Fruit fly (Drosophila melanogaster): ENCODE results near the gene CG42835.

CG42835 gene

DNA sequence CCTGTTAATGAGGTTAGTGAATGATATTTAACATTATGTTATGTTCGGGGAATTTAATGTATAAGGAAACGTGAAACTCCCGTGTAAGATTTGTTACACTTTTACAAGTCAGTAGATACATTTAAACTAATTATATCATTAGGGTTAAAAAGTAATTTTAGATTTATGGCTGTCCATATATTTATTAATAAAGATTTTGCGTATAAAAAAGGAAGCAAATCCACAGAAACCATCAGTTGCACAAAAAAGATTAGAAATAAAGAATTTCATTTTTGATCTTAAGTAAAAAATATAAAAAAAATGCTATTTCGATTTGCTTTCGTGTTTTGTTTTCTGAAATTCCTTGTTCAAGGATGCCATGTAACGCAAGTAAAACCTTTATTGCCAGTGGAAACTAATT lies at the start of gene CG42835:
Gene CG42835, plus strand, starts transcription at position 301 of the 400 bp plus-strand sequence.
- no peak for TF ChIP-seq noc (tag; optimal IDR thresholded peaks at IDR 0.05)

DNA sequence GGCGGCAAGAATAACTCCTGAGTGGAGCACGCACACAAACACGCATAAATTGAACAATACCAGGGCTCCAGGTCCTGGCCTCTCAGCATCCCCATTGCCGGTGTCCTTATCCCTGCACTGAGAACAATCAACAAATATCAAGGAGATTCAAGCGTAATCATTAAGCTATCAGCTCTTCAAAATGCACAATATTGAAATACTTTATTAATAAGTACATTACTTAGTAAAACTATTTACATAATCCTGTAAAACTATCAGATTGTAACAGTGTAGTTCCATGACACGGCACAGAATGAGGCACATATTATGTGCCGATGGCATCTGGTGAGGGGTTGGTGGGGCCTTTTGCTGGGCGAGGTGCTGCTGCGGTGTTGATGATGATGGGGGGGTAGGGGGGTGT lies 49.3 kb upstream of the CG42835 start:
- TF ChIP-seq noc (tag; optimal IDR thresholded peaks at IDR 0.05) = no peak

DNA sequence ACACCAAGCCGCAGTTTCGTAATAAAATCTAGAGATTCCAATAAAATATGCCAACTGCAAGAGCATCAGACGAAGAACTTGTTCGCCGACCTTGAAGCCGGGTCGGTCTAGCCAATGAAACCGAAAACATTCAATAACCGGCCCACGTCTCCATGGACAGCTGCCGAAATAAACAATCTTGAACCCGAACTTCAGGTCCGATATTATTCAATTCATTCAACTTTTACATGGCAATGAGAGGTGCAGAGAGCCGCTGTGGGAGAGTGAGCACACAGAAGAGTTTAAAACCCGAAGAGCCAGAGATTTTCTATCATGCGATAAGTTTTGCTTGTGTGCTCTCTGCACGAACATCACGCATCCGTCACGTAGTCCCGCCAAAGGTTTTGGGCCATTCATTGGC lies 42.9 kb upstream of the CG42835 start:
- no peak for TF ChIP-seq noc (tag; optimal IDR thresholded peaks at IDR 0.05)

DNA sequence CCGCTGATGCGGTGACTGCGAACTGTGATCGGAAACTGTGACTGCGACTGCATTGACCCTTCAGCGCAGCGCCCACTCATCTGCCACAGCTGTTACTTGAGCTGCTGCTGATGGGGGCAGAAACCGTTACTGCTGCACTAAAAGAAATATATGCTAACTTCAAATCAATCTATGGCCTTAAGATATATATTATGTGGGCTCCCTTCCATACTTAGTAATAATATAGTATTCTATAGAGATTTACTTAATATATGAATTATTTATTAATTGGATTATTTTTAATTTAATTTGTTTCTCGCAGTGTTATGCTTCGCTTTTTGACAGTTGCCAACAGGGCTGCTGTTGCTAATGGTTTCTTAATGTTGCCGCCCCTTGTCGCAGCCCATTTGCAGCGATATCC lies 41.4 kb upstream of the CG42835 start:
- no peak for TF ChIP-seq noc (tag; optimal IDR thresholded peaks at IDR 0.05)

DNA sequence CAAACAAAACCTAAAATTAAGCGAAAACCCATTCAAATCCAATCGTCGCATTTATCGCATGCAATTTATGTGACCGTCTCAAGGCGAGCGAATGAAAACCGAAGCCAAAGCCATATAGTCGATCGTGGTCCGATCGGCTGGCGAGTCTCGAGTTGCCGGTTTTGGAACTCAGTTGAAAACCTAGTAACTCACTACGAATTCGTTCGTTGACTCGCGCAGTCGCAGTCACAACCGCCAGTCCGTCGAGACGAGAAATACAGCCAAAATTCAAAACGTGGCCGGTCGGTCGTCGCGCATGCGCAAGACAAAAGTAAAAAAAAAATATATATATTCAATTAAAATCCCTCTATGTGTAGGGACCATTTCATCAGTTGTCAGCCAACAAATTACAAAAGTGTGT lies 40.7 kb upstream of the CG42835 start, which contains the start of gene lute:
Gene lute, plus strand, starts transcription at position 203 of the 400 bp plus-strand sequence.
- TF ChIP-seq noc (tag; optimal IDR thresholded peaks at IDR 0.05) = no peak

DNA sequence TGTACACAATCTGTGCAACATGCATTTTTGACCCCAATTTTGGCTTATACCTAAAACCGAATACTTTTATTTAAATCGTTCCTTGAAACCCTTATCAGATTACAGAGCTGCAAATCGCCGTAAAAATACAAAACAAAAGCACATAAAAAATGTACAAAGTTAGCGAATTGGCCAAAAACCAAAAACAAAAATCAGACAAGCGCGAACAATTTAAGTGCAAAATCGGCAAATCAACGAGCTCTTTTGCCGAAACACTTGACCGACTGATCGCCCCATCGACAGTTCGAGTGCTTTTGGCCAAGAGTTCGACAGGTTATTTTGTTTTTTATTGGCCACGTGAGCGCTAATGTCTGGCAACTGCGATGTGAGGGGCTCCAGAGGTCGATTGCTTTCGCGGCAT lies 38.5 kb upstream of the CG42835 start:
- no peak for TF ChIP-seq noc (tag; optimal IDR thresholded peaks at IDR 0.05)

DNA sequence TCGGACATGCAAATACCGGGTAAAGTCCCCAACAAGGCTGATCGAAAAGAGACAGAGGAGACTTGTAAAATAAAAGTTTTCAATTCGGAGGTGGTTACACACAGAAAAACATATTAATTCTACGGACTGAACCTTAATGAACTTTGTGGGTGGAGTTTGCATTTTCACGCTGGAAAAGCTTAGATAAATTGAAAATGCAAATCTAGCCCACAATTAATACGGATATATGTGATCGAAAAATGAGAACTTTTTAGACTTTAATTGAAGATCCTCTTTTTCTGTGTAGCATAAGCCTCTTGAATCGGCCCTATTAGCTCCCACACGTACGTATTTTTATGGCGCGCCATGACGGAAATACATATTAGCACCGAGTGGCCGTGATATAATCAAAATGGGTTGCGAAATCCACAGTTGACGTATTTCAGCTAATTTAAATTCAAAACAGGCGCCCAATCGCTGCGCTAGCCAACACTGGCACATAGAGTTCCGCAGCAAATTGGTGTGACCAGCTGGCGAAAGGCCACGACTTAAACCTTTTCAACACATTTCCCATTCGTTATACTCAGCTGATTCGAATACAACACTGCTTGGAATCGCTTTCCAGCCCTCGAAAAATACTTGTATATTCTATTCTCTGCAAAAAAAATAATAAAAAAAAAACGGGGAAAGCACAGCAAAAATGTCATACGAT lies 35.0 kb upstream of the CG42835 start:
- no peak for TF ChIP-seq noc (tag; optimal IDR thresholded peaks at IDR 0.05)

DNA sequence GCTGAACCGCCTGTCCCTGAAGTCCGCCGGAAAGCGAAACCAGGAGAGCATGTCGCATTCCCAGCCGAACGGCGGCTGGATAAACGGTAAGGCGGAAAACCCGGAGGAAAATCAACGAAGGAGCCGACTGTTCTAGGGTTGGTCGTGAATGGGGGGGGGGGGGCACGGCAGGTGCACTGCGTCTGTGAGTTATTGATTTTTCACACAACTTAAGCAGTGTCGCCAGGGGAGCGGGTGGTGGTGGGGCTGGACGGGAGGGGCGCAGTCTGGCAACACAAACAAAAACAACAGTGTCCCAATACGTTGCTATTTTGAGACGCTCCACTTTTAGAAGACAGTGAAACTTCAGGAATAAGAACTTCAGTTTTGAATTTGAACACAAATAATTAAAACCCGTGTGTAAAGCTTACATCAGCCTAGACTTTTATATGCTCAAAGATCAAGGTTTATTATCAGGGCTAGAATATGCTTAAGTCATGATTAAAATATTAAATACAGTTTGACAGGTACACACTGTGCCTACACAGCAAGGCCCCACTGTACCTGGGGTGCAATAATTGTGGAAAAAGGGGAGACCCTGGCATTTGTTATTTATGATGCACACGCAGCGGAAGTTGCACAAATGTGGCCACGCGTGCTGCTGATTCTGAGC lies 34.1 kb upstream of the CG42835 start:
- peak; percentile 32 for TF ChIP-seq noc (tag; optimal IDR thresholded peaks at IDR 0.05)

DNA sequence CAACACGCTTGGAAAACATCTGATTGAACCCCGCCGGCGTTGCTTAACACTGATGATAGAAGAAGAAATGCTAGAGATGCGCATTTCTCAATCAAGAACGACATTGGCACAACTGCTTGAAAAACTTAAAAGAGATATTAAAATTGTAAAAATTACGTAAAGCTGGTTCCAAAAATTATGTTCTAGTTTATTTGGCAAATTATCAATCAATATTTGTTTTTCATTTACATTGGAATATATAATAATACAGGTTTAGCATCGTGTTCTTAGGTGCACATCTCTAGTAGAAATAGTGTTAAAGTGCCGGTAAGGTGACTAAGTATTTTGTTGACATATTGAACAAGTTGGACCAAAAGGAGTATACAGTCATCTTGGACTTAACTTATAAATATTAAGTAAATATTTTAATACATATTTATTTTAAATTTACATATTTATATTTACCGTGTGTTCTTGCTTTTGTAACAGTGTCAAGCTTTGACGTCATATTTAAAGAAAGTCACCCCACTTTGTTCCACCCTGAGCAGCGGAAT lies 29.1 kb upstream of the CG42835 start, which contains the start of the genes Brf and sds22:
Gene Brf, minus strand, starts transcription at position 25 of the 533 bp plus-strand sequence.
Gene sds22, plus strand, starts transcription at position 282 of the 533 bp plus-strand sequence.
- TF ChIP-seq noc (tag; optimal IDR thresholded peaks at IDR 0.05) = peak; percentile 97

DNA sequence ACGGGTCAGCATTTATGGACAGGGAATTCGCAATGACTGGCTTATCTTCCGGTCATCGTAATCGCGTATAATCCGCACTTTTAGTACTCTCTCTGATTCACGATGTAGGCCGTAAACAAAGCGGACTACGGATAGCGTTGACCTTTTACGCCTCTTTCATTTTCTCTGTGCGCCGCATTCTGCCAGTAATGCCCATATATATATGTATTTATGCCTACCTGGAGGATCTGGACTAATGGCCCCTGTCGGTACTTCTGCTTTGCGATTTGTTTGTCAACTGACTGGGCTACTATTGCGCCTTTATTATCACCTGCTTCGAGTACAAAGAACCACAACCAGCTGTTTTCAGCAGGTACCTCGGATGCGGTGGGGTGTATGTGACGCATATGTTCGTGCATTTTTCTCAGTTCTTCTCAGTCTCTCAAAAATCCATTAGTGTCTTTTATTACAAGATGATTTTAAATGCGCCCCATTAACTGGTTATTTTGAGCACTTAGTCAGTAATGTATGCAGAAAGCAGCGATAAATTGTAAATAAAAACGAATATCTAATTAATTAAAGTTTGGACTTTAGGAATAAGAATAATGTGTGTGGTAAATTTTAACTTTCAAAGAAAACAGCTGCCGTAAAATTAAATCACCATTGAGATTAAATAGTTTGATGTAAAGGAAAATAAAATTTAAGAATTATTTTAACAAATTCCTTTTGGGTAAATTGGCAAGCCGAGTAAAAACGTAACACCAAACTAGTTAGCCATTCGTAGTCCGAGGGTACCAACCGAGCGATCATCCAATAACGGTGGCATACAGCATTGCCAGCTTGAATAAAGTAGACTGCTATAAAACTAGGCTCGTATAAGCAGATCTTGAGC lies 25.9 kb upstream of the CG42835 start, which contains the start of gene CREG:
Gene CREG, minus strand, starts transcription at position 323 of the 871 bp plus-strand sequence.
- peak; percentile 69 for TF ChIP-seq noc (tag; optimal IDR thresholded peaks at IDR 0.05)

DNA sequence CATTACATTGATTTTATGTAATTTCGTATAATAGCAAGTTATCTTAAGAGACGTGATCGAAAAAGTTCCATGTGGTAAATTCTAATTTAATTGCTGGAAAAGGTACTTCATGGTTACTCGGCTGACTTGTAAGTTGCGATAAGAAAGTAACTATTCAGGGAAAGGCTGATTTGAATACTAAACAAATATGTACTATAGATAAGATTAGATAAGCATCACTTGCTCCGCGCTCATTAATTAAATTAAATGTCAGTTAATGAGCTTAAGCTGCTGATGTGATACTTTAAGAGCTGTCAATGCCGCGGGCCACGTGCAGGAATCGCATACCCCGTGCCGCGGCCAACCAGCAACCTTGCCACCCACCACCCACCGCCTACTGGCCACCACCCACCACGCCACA lies 20.3 kb upstream of the CG42835 start:
- no peak for TF ChIP-seq noc (tag; optimal IDR thresholded peaks at IDR 0.05)

DNA sequence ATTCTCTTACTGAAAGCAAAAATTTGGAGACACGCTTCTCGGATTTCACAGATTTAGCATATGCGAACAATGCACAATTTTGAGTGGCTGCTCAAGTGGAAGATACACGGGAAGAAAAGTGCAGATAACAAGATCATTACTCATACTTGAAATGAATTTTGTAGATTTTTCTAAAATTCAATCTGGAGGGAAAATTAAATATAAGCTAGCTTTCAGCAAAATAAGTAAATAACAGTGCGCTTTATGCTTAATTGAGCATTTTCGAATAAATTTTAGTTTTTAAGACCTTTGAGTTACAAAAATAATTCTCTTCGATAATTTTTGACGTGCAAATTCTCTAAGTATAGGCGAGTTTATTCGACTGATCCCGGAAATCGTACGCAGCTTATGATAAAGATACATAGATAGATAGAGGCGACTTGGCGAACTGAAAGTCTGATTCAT lies 19.7 kb upstream of the CG42835 start:
- TF ChIP-seq noc (tag; optimal IDR thresholded peaks at IDR 0.05) = no peak

DNA sequence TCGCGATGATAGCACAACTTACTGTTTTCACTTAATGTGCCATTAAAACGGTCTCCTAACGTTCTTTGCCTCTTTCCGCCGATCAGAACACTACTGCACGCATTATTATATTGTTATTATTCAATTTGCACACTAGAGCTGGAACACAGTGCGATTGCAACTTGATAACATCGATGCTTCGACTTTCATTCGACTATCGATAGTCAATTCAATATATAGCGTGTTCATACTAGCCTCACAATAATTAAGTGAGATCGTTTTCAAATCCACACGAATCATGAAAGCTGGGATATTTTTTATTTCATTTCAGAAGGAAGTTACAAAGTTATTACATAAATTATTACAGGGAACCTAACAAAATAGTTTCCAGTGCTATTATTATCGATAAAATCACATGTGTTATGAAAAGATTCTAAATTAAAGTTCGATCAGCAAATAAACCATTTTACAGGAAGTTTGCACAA lies 19.1 kb upstream of the CG42835 start:
- no peak for TF ChIP-seq noc (tag; optimal IDR thresholded peaks at IDR 0.05)

DNA sequence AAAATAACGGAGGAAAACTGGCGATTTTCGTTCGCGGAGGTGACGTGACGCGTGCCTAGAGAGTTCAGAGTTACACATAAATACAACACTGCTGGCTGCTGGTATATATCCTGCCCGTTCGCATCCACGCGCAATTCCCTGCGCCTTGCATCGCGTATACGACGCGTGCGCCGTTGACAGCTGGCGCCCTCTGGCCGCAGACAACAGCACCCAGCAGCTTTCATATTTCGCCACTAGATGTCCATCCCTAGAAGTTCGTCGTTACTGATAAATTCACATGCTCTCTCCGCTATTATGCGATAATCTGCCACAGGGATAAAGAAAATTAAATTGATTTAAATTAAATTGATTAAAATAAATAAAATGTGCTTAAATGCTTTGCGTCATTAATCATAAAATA lies 18.0 kb upstream of the CG42835 start, which contains the start of gene Sur-8:
Gene Sur-8, minus strand, starts transcription at position 82 of the 400 bp plus-strand sequence.
- no peak for TF ChIP-seq noc (tag; optimal IDR thresholded peaks at IDR 0.05)

DNA sequence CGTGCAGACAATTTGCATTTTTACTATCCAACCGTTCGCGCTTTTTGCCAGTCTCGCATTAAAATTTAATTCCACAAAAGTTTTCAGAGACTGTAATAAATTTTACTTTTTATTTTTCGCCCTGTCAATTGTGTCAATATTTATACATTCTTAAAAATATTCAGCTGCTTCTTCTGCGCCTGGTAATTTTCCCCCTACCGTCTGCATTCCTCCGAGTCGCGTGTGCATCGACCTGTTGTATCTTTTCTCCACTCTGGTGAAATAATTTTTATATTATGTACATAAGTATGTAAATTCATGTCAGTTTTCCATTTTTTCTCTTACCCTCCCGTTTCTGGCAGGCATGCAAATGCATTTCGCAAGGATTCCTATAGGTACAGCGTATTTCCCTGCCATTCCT lies 17.2 kb upstream of the CG42835 start, which contains the start of gene CG34279:
Gene CG34279, minus strand, starts transcription at position 101 of the 400 bp plus-strand sequence.
- no peak for TF ChIP-seq noc (tag; optimal IDR thresholded peaks at IDR 0.05)

Data from whole organism, larva.